Fruit fly (Drosophila melanogaster): Measurements from ENCODE around the gene Tsp.

DNA sequence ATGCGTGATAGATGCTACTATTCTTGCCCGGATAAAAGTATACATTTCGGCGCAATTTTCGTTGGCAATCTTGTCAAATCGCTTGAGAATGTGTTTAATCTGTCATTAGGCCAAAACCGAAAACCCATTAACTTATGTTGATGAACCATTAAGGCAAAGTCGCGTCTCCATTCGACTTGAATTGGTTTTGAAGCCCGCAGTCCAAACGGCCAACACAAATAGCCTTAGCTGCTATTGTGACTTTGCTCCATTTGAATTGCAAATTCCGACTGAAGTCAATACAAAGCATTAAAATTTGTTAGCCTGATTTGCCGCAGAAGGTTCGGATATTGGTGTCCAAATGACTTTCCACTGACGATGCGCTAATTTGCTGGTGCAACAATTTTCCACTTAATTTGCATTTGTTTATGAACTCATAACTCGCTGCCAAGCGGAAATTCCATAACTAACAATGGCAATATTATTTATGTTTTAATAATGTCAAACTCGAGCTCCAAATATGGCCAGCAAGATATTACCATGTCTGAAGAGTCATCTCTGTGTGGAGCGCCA is 2.4 kb downstream of the Tsp start:
- TF ChIP-seq Xrp1 (GFP tag; IDR thresholded peaks at IDR 0.05) (no peak), nerfin-1 (tag; optimal IDR thresholded peaks at IDR 0.05) (no peak), CG16813 (GFP tag; IDR thresholded peaks at IDR 0.05; ENCODE audit: partially characterized antibody) (no peak), mld (GFP tag; IDR thresholded peaks at IDR 0.05; ENCODE audit: partially characterized antibody) (no peak), CG17912 (GFP tag; optimal IDR thresholded peaks at IDR 0.05) (no peak), Eip74EF (GFP tag; optimal IDR thresholded peaks at IDR 0.05) (no peak), so (GFP tag; IDR thresholded peaks at IDR 0.05) (no peak), dysf (GFP tag; IDR thresholded peaks at IDR 0.05) (no peak), sr (GFP tag; IDR thresholded peaks at IDR 0.05) (no peak), CrebB (tag; optimal IDR thresholded peaks at IDR 0.05) (no peak), NFAT (GFP tag; IDR thresholded peaks at IDR 0.05) (no peak), br (optimal IDR thresholded peaks at IDR 0.05) (no peak), HLHmδ (GFP tag; optimal IDR thresholded peaks at IDR 0.05) (no peak), tup (GFP tag; optimal IDR thresholded peaks at IDR 0.05) (no peak)
